Worm (Caenorhabditis elegans) whole organism, L1 larva: ENCODE results near the gene F57F5.3.

ENCODE experiments used
- C04F5.9 ChIP-seq: sonication (generic microtip); optimal IDR thresholded peaks from 2 replicates; lab custom pipeline; 2016; ENCODE audit warnings: missing genetic modification characterization, missing compliant biosample characterization
- C34B4.2 ChIP-seq: sonication (generic microtip); optimal IDR thresholded peaks from 2 replicates; lab custom pipeline; 2017; ENCODE audit warnings: mild to moderate bottlenecking, missing genetic modification characterization, missing compliant biosample characterization
- F16B12.6 ChIP-seq: fragments of 150-350 bp; optimal IDR thresholded peaks from 2 replicates; lab custom pipeline; 2014; ENCODE audit warnings: missing biosample characterization, missing genetic modification characterization
- aha-1 ChIP-seq: fragments of 150-350 bp; optimal IDR thresholded peaks from 2 replicates; lab custom pipeline; 2014; ENCODE audit warnings: missing biosample characterization, missing genetic modification characterization
- aly-2 ChIP-seq: fragments of 150-350 bp; optimal IDR thresholded peaks from 2 replicates; lab custom pipeline; 2014; ENCODE audit warnings: missing biosample characterization, missing genetic modification characterization
- ces-1 ChIP-seq: fragments of 150-350 bp; optimal IDR thresholded peaks from 2 replicates; lab custom pipeline; 2014; ENCODE audit warnings: missing biosample characterization, missing genetic modification reagents, missing genetic modification characterization
- dpl-1 ChIP-seq, 3 experiments: fragments of 150-350 bp in 2 of 3; sonication (generic microtip) in 1 of 3; optimal IDR thresholded peaks; 2 replicates each; lab custom pipeline; 2014 to 2017; ENCODE audit warnings: missing biosample characterization in 3 of 3, missing genetic modification characterization in 3 of 3, missing genetic modification reagents in 3 of 3
- dsc-1 ChIP-seq: sonication (generic microtip); optimal IDR thresholded peaks from 2 replicates; lab custom pipeline; 2016; ENCODE audit warnings: mild to moderate bottlenecking, missing genetic modification characterization, missing compliant biosample characterization
- efl-1 ChIP-seq, 4 experiments: fragments of 150-350 bp; optimal IDR thresholded peaks in 3 of 4; peaks in 1 of 4; 1 replicate in 1 of 4; 2 replicates in 3 of 4; lab custom pipeline; 2014; ENCODE audit warnings: missing biosample characterization in 2 of 4, missing genetic modification characterization in 2 of 4, missing genetic modification reagents in 2 of 4
- egl-13 ChIP-seq: sonication (generic microtip); optimal IDR thresholded peaks from 2 replicates; lab custom pipeline; 2016; ENCODE audit warnings: missing genotype, missing genetic modification reagents, missing genetic modification characterization, missing compliant biosample characterization
- egl-27 ChIP-seq, 2 experiments: fragments of 150-350 bp in 1 of 2; sonication (generic microtip); optimal IDR thresholded peaks; 3 replicates each; lab custom pipeline; 2017 to 2018; ENCODE audit warnings: missing biosample characterization in 2 of 2, missing genetic modification characterization in 2 of 2, missing genetic modification reagents in 2 of 2
- elt-2 ChIP-seq: sonication (generic microtip); optimal IDR thresholded peaks from 2 replicates; lab custom pipeline; 2016; ENCODE audit warnings: missing genetic modification characterization, mild to moderate bottlenecking, inconsistent platforms, missing compliant biosample characterization, missing genetic modification reagents
- ets-5 ChIP-seq: fragments of 200-800 bp; sonication (Bioruptor generic); IDR thresholded peaks from 2 replicates; pipeline ENCODE4 v1.3.6; 2022; ENCODE audit warnings: missing genetic modification characterization, missing compliant biosample characterization
- fkh-10 ChIP-seq: sonication (generic microtip); optimal IDR thresholded peaks from 2 replicates; lab custom pipeline; 2017; ENCODE audit warnings: missing biosample characterization, missing genetic modification reagents, missing genetic modification characterization
- fos-1 ChIP-seq: fragments of 150-350 bp; optimal IDR thresholded peaks from 2 replicates; lab custom pipeline; 2014; ENCODE audit warnings: missing biosample characterization, missing genetic modification characterization
- hlh-17 ChIP-seq: fragments of 200-800 bp; sonication (Bioruptor generic); optimal IDR thresholded peaks from 2 replicates; lab custom pipeline; 2018; ENCODE audit warnings: missing genetic modification characterization, mild to moderate bottlenecking, missing compliant biosample characterization, moderate library complexity, borderline replicate concordance
- hlh-4 ChIP-seq: sonication (generic microtip); optimal IDR thresholded peaks from 2 replicates; lab custom pipeline; 2016; ENCODE audit warnings: mild to moderate bottlenecking, missing genetic modification characterization, missing compliant biosample characterization
- hpl-2 ChIP-seq: fragments of 150-350 bp; optimal IDR thresholded peaks from 2 replicates; lab custom pipeline; 2014; ENCODE audit warnings: missing biosample characterization, missing genetic modification reagents, missing genetic modification characterization
- irx-1 ChIP-seq: sonication (generic microtip); optimal IDR thresholded peaks from 2 replicates; lab custom pipeline; 2016; ENCODE audit warnings: missing genetic modification characterization, missing compliant biosample characterization
- isw-1 ChIP-seq: fragments of 200-800 bp; sonication (Bioruptor generic); IDR thresholded peaks from 2 replicates; pipeline ENCODE4 v1.3.6; 2022; ENCODE audit warnings: missing genetic modification characterization, missing compliant biosample characterization
- lin-35 ChIP-seq, 2 experiments: fragments of 150-350 bp; optimal IDR thresholded peaks; 2 replicates each; lab custom pipeline; 2014; ENCODE audit warnings: missing biosample characterization in 2 of 2, missing genetic modification characterization in 2 of 2, missing genetic modification reagents in 2 of 2
- lin-39 ChIP-seq: fragments of 150-350 bp; optimal IDR thresholded peaks from 2 replicates; lab custom pipeline; 2014; ENCODE audit warnings: missing biosample characterization, missing genetic modification reagents, missing genetic modification characterization
- mab-9 ChIP-seq: fragments of 200-800 bp; sonication (Bioruptor generic); IDR thresholded peaks from 2 replicates; pipeline ENCODE4 v1.3.6; 2022; ENCODE audit warnings: missing genetic modification reagents, missing genetic modification characterization, missing compliant biosample characterization
- mdl-1 ChIP-seq, 2 experiments: fragments of 150-350 bp; optimal IDR thresholded peaks; 2 replicates each; lab custom pipeline; 2014 to 2017; ENCODE audit warnings: missing biosample characterization in 2 of 2, missing genetic modification characterization in 2 of 2, inconsistent platforms in 1 of 2
- mep-1 ChIP-seq: fragments of 150-350 bp; optimal IDR thresholded peaks from 2 replicates; lab custom pipeline; 2014; ENCODE audit warnings: missing biosample characterization, missing genetic modification characterization
- nhr-11 ChIP-seq: fragments of 150-350 bp; optimal IDR thresholded peaks from 2 replicates; lab custom pipeline; 2014; ENCODE audit warnings: missing biosample characterization, missing genetic modification characterization
- nhr-20 ChIP-seq: sonication (generic microtip); optimal IDR thresholded peaks from 2 replicates; lab custom pipeline; 2016; ENCODE audit warnings: mild to moderate bottlenecking, missing genetic modification characterization, missing compliant biosample characterization
- nhr-71 ChIP-seq: sonication (generic microtip); optimal IDR thresholded peaks from 2 replicates; lab custom pipeline; 2016; ENCODE audit warnings: mild to moderate bottlenecking, missing genetic modification characterization, moderate library complexity, missing compliant biosample characterization
- nhr-76 ChIP-seq: sonication (generic microtip); optimal IDR thresholded peaks from 2 replicates; lab custom pipeline; 2017; ENCODE audit warnings: missing biosample characterization, missing genetic modification characterization
- nhr-77 ChIP-seq: fragments of 150-350 bp; optimal IDR thresholded peaks from 2 replicates; lab custom pipeline; 2014; ENCODE audit warnings: missing biosample characterization, missing genetic modification characterization
- nhr-84 ChIP-seq: sonication (generic microtip); optimal IDR thresholded peaks from 2 replicates; lab custom pipeline; 2017; ENCODE audit warnings: missing biosample characterization, missing genetic modification characterization
- nhr-85 ChIP-seq: sonication (generic microtip); peaks from one replicate; lab custom pipeline; 2016; ENCODE audit warnings: missing genetic modification characterization, inconsistent platforms, missing compliant biosample characterization
- pag-3 ChIP-seq: sonication (generic microtip); optimal IDR thresholded peaks from 2 replicates; lab custom pipeline; 2017; ENCODE audit warnings: missing genetic modification characterization, mild to moderate bottlenecking, missing compliant biosample characterization, antibody characterized with exemption, borderline replicate concordance; ENCODE audit not compliant: insufficient read depth
- pax-3 ChIP-seq: fragments of 200-800 bp; sonication (Bioruptor generic); optimal IDR thresholded peaks from 2 replicates; lab custom pipeline; 2018; ENCODE audit warnings: mild to moderate bottlenecking, missing genetic modification characterization, moderate library complexity, missing compliant biosample characterization
- pqm-1 ChIP-seq: sonication (generic microtip); optimal IDR thresholded peaks from 3 replicates; lab custom pipeline; 2017; ENCODE audit warnings: missing biosample characterization, missing genetic modification characterization
- snpc-4 ChIP-seq: fragments of 150-350 bp; optimal IDR thresholded peaks from 2 replicates; lab custom pipeline; 2014; ENCODE audit warnings: missing biosample characterization, missing genetic modification characterization
- snu-23 ChIP-seq: sonication (generic microtip); optimal IDR thresholded peaks from 2 replicates; lab custom pipeline; 2016; ENCODE audit warnings: missing genetic modification characterization, missing compliant biosample characterization
- sox-4 ChIP-seq: sonication (generic microtip); optimal IDR thresholded peaks from 2 replicates; lab custom pipeline; 2016; ENCODE audit warnings: missing genetic modification characterization, missing compliant biosample characterization
- swsn-7 ChIP-seq: sonication (generic microtip); optimal IDR thresholded peaks from 2 replicates; lab custom pipeline; 2016; ENCODE audit warnings: missing genetic modification characterization, missing compliant biosample characterization
- tbx-2 ChIP-seq: sonication (generic microtip); optimal IDR thresholded peaks from 2 replicates; lab custom pipeline; 2016; ENCODE audit warnings: missing genetic modification characterization, missing compliant biosample characterization
- tlp-1 ChIP-seq: fragments of 150-350 bp; optimal IDR thresholded peaks from 2 replicates; lab custom pipeline; 2014; ENCODE audit warnings: missing biosample characterization, missing genetic modification characterization
- unc-62 ChIP-seq: fragments of 150-350 bp; optimal IDR thresholded peaks from 2 replicates; lab custom pipeline; 2014; ENCODE audit warnings: missing biosample characterization, missing genetic modification reagents, missing genetic modification characterization
- unc-86 ChIP-seq: sonication (generic microtip); optimal IDR thresholded peaks from 2 replicates; lab custom pipeline; 2016; ENCODE audit warnings: missing genetic modification characterization, missing compliant biosample characterization
- unc-98 ChIP-seq: fragments of 200-800 bp; sonication (Bioruptor generic); IDR thresholded peaks from 2 replicates; pipeline ENCODE4 v1.3.6; 2022; ENCODE audit warnings: missing genetic modification characterization, missing compliant biosample characterization
- vab-15 ChIP-seq: sonication (generic microtip); optimal IDR thresholded peaks from 2 replicates; lab custom pipeline; 2017; ENCODE audit warnings: missing genotype, mild to moderate bottlenecking, missing genetic modification characterization, missing compliant biosample characterization
- xbp-1 ChIP-seq: sonication (generic microtip); optimal IDR thresholded peaks from 2 replicates; lab custom pipeline; 2016; ENCODE audit warnings: missing genetic modification characterization, missing compliant biosample characterization
- zag-1 ChIP-seq: fragments of 150-350 bp; optimal IDR thresholded peaks from 2 replicates; lab custom pipeline; 2014; ENCODE audit warnings: missing biosample characterization, missing genetic modification characterization
- zip-4 ChIP-seq: fragments of 200-800 bp; sonication (Bioruptor generic); optimal IDR thresholded peaks from 2 replicates; lab custom pipeline; 2018; ENCODE audit warnings: mild to moderate bottlenecking, missing genetic modification characterization, moderate library complexity, missing compliant biosample characterization
- ztf-11 ChIP-seq, 2 experiments: sonication (generic microtip); optimal IDR thresholded peaks; 2 replicates each; lab custom pipeline; 2016 to 2017; ENCODE audit warnings: missing genetic modification characterization in 2 of 2, missing biosample characterization in 1 of 2, missing compliant biosample characterization in 1 of 2
- ztf-4 ChIP-seq: fragments of 150-350 bp; optimal IDR thresholded peaks from 2 replicates; lab custom pipeline; 2014; ENCODE audit warnings: missing biosample characterization, missing genetic modification characterization

Gene F57F5.3

ce11 chrV:11985384-11985783, 21.0 kb downstream of the F57F5.3 start, which contains the start of gene mans-2:
Gene mans-2 (minus strand): TSS chrV:11985484.
- TF ChIP-seq dpl-1 (GFP tag; optimal IDR thresholded peaks at IDR 0.05; lab: Kevin White, UChicago) (no peak), ets-5 (GFP tag; lab: Robert Waterston, UW) (no peak), ztf-11 (tag; optimal IDR thresholded peaks at IDR 0.05; lab: Kevin White, UChicago) (no peak), nhr-77 (tag; lab: Kevin White, UChicago) (no peak), unc-62 (GFP tag; lab: Kevin White, UChicago) (no peak), pax-3 (tag; lab: Kevin White, UChicago) (no peak), nhr-85 (tag; lab: Kevin White, UChicago) (no peak), hpl-2 (GFP tag; lab: Kevin White, UChicago) (no peak), swsn-7 (tag; lab: Kevin White, UChicago) (no peak), unc-98 (GFP tag; lab: Robert Waterston, UW) (no peak), snu-23 (GFP tag; lab: Kevin White, UChicago) (no peak), C34B4.2 (tag; lab: Kevin White, UChicago) (no peak), efl-1 (optimal IDR thresholded peaks at IDR 0.05; lab: Kevin White, UChicago) (no peak), efl-1 (GFP tag; optimal IDR thresholded peaks at IDR 0.05 in 1 of 2; lab: Kevin White, UChicago) (no peak), pag-3 (no peak), mdl-1 (tag; optimal IDR thresholded peaks at IDR 0.05; lab: Kevin White, UChicago) (no peak)

ce11 chrV:11982309-11982708, 24.1 kb downstream of the F57F5.3 start, which contains the start of gene rpt-1:
Gene rpt-1 (minus strand): TSS chrV:11982397.
- no peak for TF ChIP-seq ztf-11 (tag; optimal IDR thresholded peaks at IDR 0.05; lab: Kevin White, UChicago)
- TF ChIP-seq fkh-10 (GFP tag; lab: Kevin White, UChicago) = no peak
- peak; percentile 34 for TF ChIP-seq nhr-77 (tag; lab: Kevin White, UChicago)
- no peak for TF ChIP-seq zip-4 (GFP tag; lab: Kevin White, UChicago)
- peak; percentile 91 to 97 for TF ChIP-seq lin-35 (GFP tag; optimal IDR thresholded peaks at IDR 0.05; lab: Kevin White, UChicago)
- peak; percentile 32 for TF ChIP-seq dsc-1 (tag; lab: Kevin White, UChicago)
- no peak for TF ChIP-seq irx-1 (tag; lab: Kevin White, UChicago)
- no peak for TF ChIP-seq hlh-4 (tag; lab: Kevin White, UChicago)
- TF ChIP-seq unc-86 (tag; lab: Kevin White, UChicago) = peak; percentile 24
- TF ChIP-seq nhr-20 = peak; percentile 69
- no peak for TF ChIP-seq tlp-1 (tag; lab: Kevin White, UChicago)
- TF ChIP-seq vab-15 (tag; lab: Kevin White, UChicago) = no peak
- TF ChIP-seq lin-39 (tag; lab: Kevin White, UChicago) = no peak
- no peak for TF ChIP-seq nhr-76 (tag; lab: Kevin White, UChicago)
- no peak for TF ChIP-seq zag-1 (tag; lab: Kevin White, UChicago)
- no peak for TF ChIP-seq egl-27 (tag; optimal IDR thresholded peaks at IDR 0.05; lab: Kevin White, UChicago)
- TF ChIP-seq xbp-1 (tag; lab: Kevin White, UChicago) = peak; percentile 55
- peak in 1 of 2 experiments; percentile 68 for TF ChIP-seq mdl-1 (tag; optimal IDR thresholded peaks at IDR 0.05; lab: Kevin White, UChicago)
- TF ChIP-seq sox-4 (tag; lab: Kevin White, UChicago) = no peak
- peak; percentile 51 for TF ChIP-seq swsn-7 (tag; lab: Kevin White, UChicago)
- TF ChIP-seq ztf-4 (tag; lab: Kevin White, UChicago) = no peak
- no peak for TF ChIP-seq unc-98 (GFP tag; lab: Robert Waterston, UW)
- peak; percentile 21 for TF ChIP-seq aly-2 (tag; lab: Kevin White, UChicago)
- TF ChIP-seq elt-2 (tag; lab: Kevin White, UChicago) = no peak
- no peak for TF ChIP-seq mab-9 (GFP tag; lab: Robert Waterston, UW)
- TF ChIP-seq mep-1 (tag; lab: Kevin White, UChicago) = peak; percentile 74
- peak; percentile 69 for TF ChIP-seq nhr-71 (tag; lab: Kevin White, UChicago)
- TF ChIP-seq ces-1 = no peak
- TF ChIP-seq dpl-1 (GFP tag; optimal IDR thresholded peaks at IDR 0.05; lab: Kevin White, UChicago) = peak; percentile 85 to 95 (median 91)
- TF ChIP-seq tbx-2 (tag; lab: Kevin White, UChicago) = peak; percentile 60
- TF ChIP-seq pqm-1 (tag; lab: Kevin White, UChicago) = no peak
- peak; percentile 68 for TF ChIP-seq snu-23 (GFP tag; lab: Kevin White, UChicago)
- TF ChIP-seq nhr-11 (tag; lab: Kevin White, UChicago) = no peak
- TF ChIP-seq nhr-84 = no peak
- TF ChIP-seq F16B12.6 = peak; percentile 55
- TF ChIP-seq egl-13 (tag; lab: Kevin White, UChicago) = no peak
- TF ChIP-seq isw-1 (GFP tag; lab: Robert Waterston, UW) = peak; percentile 52
- no peak for TF ChIP-seq pax-3 (tag; lab: Kevin White, UChicago)
- no peak for TF ChIP-seq hpl-2 (GFP tag; lab: Kevin White, UChicago)
- no peak for TF ChIP-seq C04F5.9 (tag; lab: Kevin White, UChicago)
- peak; percentile 94 for TF ChIP-seq snpc-4 (tag; lab: Kevin White, UChicago)
- no peak for TF ChIP-seq aha-1
- TF ChIP-seq hlh-17 (GFP tag; lab: Kevin White, UChicago) = no peak
- TF ChIP-seq fos-1 (tag; lab: Kevin White, UChicago) = peak; percentile 47
